Worm (Caenorhabditis elegans) whole organism, mixed stage, embryonic: ENCODE data around the gene C15B12.8.

Experiments used
- ces-1 ChIP-seq: fragments of 150-350 bp; optimal IDR thresholded peaks from 2 replicates; lab custom pipeline; 2014; ENCODE audit warnings: missing biosample characterization, missing genetic modification reagents, missing genetic modification characterization
- cnd-1 ChIP-seq: fragments of 200-800 bp; sonication (Bioruptor generic); optimal IDR thresholded peaks from 2 replicates; lab custom pipeline; 2018; ENCODE audit warnings: mild to moderate bottlenecking, missing genetic modification characterization, missing compliant biosample characterization
- elt-1 ChIP-seq: sonication (generic microtip); optimal IDR thresholded peaks from 2 replicates; lab custom pipeline; 2017; ENCODE audit warnings: missing genetic modification characterization, mild to moderate bottlenecking, missing compliant biosample characterization, antibody characterized with exemption, moderate library complexity, borderline replicate concordance; ENCODE audit not compliant: insufficient read depth
- elt-3 ChIP-seq: fragments of 150-350 bp; optimal IDR thresholded peaks from 2 replicates; lab custom pipeline; 2014; ENCODE audit warnings: missing biosample characterization, missing genetic modification characterization
- ham-2 ChIP-seq: fragments of 200-800 bp; sonication (Bioruptor generic); optimal IDR thresholded peaks from 2 replicates; lab custom pipeline; 2018; ENCODE audit warnings: mild to moderate bottlenecking, missing genetic modification characterization, missing compliant biosample characterization
- lsy-2 ChIP-seq: fragments of 150-350 bp; optimal IDR thresholded peaks from 2 replicates; lab custom pipeline; 2014; ENCODE audit warnings: missing biosample characterization, missing genetic modification characterization
- nhr-12 ChIP-seq: fragments of 150-350 bp; optimal IDR thresholded peaks from 2 replicates; lab custom pipeline; 2014; ENCODE audit warnings: missing biosample characterization, missing genetic modification characterization
- nhr-237 ChIP-seq: fragments of 150-350 bp; optimal IDR thresholded peaks from 2 replicates; lab custom pipeline; 2014; ENCODE audit warnings: missing biosample characterization, missing genetic modification characterization
- pha-4 ChIP-seq: fragments of 150-350 bp; optimal IDR thresholded peaks from 2 replicates; lab custom pipeline; 2018; ENCODE audit warnings: missing biosample characterization, missing genetic modification reagents, missing genetic modification characterization
- snpc-4 ChIP-seq: fragments of 150-350 bp; optimal IDR thresholded peaks from 2 replicates; lab custom pipeline; 2014; ENCODE audit warnings: missing biosample characterization, missing genetic modification characterization
- sptf-1 ChIP-seq: sonication (generic microtip); optimal IDR thresholded peaks from 2 replicates; lab custom pipeline; 2017; ENCODE audit warnings: mild to moderate bottlenecking, missing genetic modification characterization, moderate library complexity, missing compliant biosample characterization
- unc-62 ChIP-seq: fragments of 150-350 bp; optimal IDR thresholded peaks from 2 replicates; lab custom pipeline; 2014; ENCODE audit warnings: missing biosample characterization, missing genetic modification reagents, missing genetic modification characterization
- zip-8 ChIP-seq: fragments of 150-350 bp; optimal IDR thresholded peaks from 2 replicates; lab custom pipeline; 2014; ENCODE audit warnings: missing biosample characterization, missing genetic modification characterization
- ztf-11 ChIP-seq: fragments of 150-350 bp; optimal IDR thresholded peaks from 2 replicates; lab custom pipeline; 2014; ENCODE audit warnings: missing biosample characterization, missing genetic modification characterization

- TF ChIP-seq zip-8 (tag; lab: Kevin White, UChicago), result no peak
- no peak for TF ChIP-seq ces-1
- no peak for TF ChIP-seq cnd-1 (tag; lab: Kevin White, UChicago)
- TF ChIP-seq unc-62 (GFP tag; lab: Kevin White, UChicago), result no peak
- no peak for TF ChIP-seq lsy-2 (tag; lab: Kevin White, UChicago)
- no peak for TF ChIP-seq snpc-4 (tag; lab: Kevin White, UChicago)
- TF ChIP-seq nhr-237, result no peak
- TF ChIP-seq sptf-1, result no peak
- no peak for TF ChIP-seq ham-2 (GFP tag; lab: Kevin White, UChicago)
- no peak for TF ChIP-seq ztf-11 (tag; lab: Kevin White, UChicago)
- TF ChIP-seq elt-3 (tag; lab: Kevin White, UChicago), result no peak
- no peak for TF ChIP-seq elt-1 (tag; lab: Kevin White, UChicago)
- TF ChIP-seq nhr-12 (tag; lab: Kevin White, UChicago), result no peak
- no peak for TF ChIP-seq pha-4 (tag; lab: Kevin White, UChicago)
Measured at ce11 chrX:6427147-6427546, 46.9 kb upstream of the C15B12.8 start.
